Fruit fly (Drosophila melanogaster) whole organism, pupa: ENCODE data around the gene CG32845.

Experiments used
- CG12605 ChIP-seq: fragments of 200-800 bp; sonication (Bioruptor generic); IDR thresholded peaks from 2 replicates; pipeline ENCODE4 v1.3.6; 2022; ENCODE audit warnings: missing biosample characterization, missing genetic modification characterization
- CG13204 ChIP-seq: fragments of 200-800 bp; sonication (Bioruptor generic); optimal IDR thresholded peaks from 2 replicates; lab custom pipeline; 2018; ENCODE audit warnings: missing biosample characterization, mild to moderate bottlenecking, missing genetic modification characterization, moderate library complexity
- CG14655 ChIP-seq: fragments of 200-800 bp; sonication (Bioruptor generic); optimal IDR thresholded peaks from 3 replicates; lab custom pipeline; 2017; ENCODE audit warnings: mild to moderate bottlenecking, missing biosample characterization, missing genetic modification reagents, missing genetic modification characterization
- CG15710 ChIP-seq: fragments of 200-800 bp; sonication (Bioruptor generic); optimal IDR thresholded peaks from 2 replicates; lab custom pipeline; 2018; ENCODE audit warnings: missing biosample characterization, mild to moderate bottlenecking, missing genetic modification characterization, moderate library complexity
- CG17806 ChIP-seq: fragments of 200-800 bp; sonication (Bioruptor generic); optimal IDR thresholded peaks from 2 replicates; lab custom pipeline; 2018; ENCODE audit warnings: missing biosample characterization, mild to moderate bottlenecking, missing genetic modification characterization, moderate library complexity
- CG8159 ChIP-seq: fragments of 200-800 bp; sonication (Bioruptor generic); optimal IDR thresholded peaks from 3 replicates; lab custom pipeline; 2018; ENCODE audit warnings: missing biosample characterization, mild to moderate bottlenecking, missing genetic modification characterization, moderate library complexity
- D1 ChIP-seq: fragments of 200-800 bp; sonication (Bioruptor generic); optimal IDR thresholded peaks from 2 replicates; lab custom pipeline; 2018; ENCODE audit warnings: missing biosample characterization, mild to moderate bottlenecking, missing genetic modification characterization, moderate library complexity
- EcR ChIP-seq: fragments of 200-800 bp; sonication (Bioruptor generic); optimal IDR thresholded peaks from 3 replicates; lab custom pipeline; 2019; ENCODE audit warnings: missing biosample characterization, missing genetic modification characterization, mild to moderate bottlenecking, moderate library complexity, missing genetic modification reagents
- Pif1A ChIP-seq: fragments of 200-800 bp; sonication (Bioruptor generic); optimal IDR thresholded peaks from 3 replicates; lab custom pipeline; 2016; ENCODE audit warnings: missing biosample characterization, missing genetic modification characterization
- Pif1B ChIP-seq: fragments of 200-800 bp; sonication (Bioruptor generic); optimal IDR thresholded peaks from 3 replicates; lab custom pipeline; 2016; ENCODE audit warnings: missing biosample characterization, missing genetic modification characterization
- fd96Ca ChIP-seq: fragments of 200-800 bp; sonication (Bioruptor generic); IDR thresholded peaks from 3 replicates; pipeline ENCODE4 v1.3.6; 2022; ENCODE audit warnings: missing biosample characterization, missing genetic modification characterization
- gl ChIP-seq: fragments of 200-800 bp; sonication (Bioruptor generic); optimal IDR thresholded peaks from 2 replicates; lab custom pipeline; 2018; ENCODE audit warnings: missing biosample characterization, mild to moderate bottlenecking, missing genetic modification characterization
- rn ChIP-seq: fragments of 200-800 bp; sonication (Bioruptor generic); IDR thresholded peaks from 2 replicates; pipeline ENCODE4 v1.3.6; 2022; ENCODE audit warnings: missing biosample characterization, missing genetic modification characterization

DNA sequence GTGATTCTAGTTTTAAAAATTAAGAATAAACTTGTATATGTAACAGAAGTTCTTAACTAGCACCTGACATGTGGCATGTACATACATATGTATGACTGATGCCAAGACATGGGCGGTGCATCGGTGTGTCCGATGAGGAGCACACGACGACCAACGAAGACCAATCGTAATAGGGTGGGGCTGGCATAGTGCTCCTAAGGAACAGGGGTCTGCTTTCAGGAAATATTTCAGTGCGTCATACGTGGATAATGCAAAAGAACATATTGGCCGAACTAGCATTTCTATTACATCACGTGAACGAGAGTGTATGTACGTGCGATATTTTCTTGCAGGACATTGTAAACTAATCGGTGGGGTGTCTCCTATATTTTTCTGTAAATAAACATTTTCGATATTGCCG is 6.1 kb downstream of the CG32845 start, which contains the start of gene miple1:
- TF ChIP-seq CG14655 (GFP tag; lab: Kevin White, UChicago): no peak
- TF ChIP-seq D1: no peak
- no peak for TF ChIP-seq CG12605
- TF ChIP-seq fd96Ca (GFP tag; lab: Robert Waterston, UW): no peak
- no peak for TF ChIP-seq CG15710 (tag; lab: Kevin White, UChicago)
- no peak for TF ChIP-seq CG17806 (tag; lab: Kevin White, UChicago)
- TF ChIP-seq rn (GFP tag; lab: Robert Waterston, UW): no peak
- no peak for TF ChIP-seq CG8159 (tag; lab: Kevin White, UChicago)
- no peak for TF ChIP-seq EcR (GFP tag; lab: Kevin White, UChicago)
- TF ChIP-seq Pif1A: no peak
- no peak for TF ChIP-seq gl (tag; lab: Kevin White, UChicago)
- no peak for TF ChIP-seq Pif1B (GFP tag; lab: Kevin White, UChicago)
- no peak for TF ChIP-seq CG13204 (GFP tag; lab: Kevin White, UChicago)
